Fruit fly (Drosophila melanogaster): ENCODE measurements around the gene CG43732.

The CG43732 gene

DNA sequence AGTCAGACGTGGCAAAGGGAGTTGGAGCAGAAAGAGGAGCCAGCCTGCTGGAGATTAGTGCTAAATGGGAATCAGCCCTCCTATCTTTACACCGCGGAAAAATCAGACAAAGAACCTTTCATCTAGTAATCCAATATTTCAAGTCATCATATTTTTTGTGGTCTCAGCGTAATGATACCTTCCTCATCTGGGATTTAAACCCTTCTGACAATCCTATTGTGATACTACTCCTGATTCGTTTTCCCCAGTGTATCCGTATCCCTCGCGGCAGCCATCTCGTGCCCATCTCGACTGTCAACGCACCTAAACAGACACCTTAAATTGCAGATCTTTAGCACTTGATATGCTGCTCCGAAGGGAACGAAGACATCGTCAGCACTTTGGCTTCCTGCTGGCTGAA lies 48.4 kb downstream of the CG43732 start (continued):
- TF ChIP-seq Gug (GFP tag; IDR thresholded peaks at IDR 0.05) (0 out of 4 replicates have a peak, but pooled peaks have one; percentile 18), CG34422 (GFP tag; IDR thresholded peaks at IDR 0.05) (no peak), Rfx (GFP tag; IDR thresholded peaks at IDR 0.05) (no peak), MESR4 (GFP tag; optimal IDR thresholded peaks at IDR 0.05) (no peak), CG31388 (GFP tag; optimal IDR thresholded peaks at IDR 0.05) (no peak), nmo (GFP tag; optimal IDR thresholded peaks at IDR 0.05) (no peak), CG9817 (tag; optimal IDR thresholded peaks at IDR 0.05) (no peak), Stat92E (GFP tag; optimal IDR thresholded peaks at IDR 0.05) (no peak), CG6683 (GFP tag; optimal IDR thresholded peaks at IDR 0.05) (no peak), Lhr (GFP tag; optimal IDR thresholded peaks at IDR 0.05) (no peak), klu (GFP tag; IDR thresholded peaks at IDR 0.05) (no peak), ems (GFP tag; optimal IDR thresholded peaks at IDR 0.05) (peak; percentile 25), CG31365 (tag; optimal IDR thresholded peaks at IDR 0.05) (no peak), Fer3 (tag; optimal IDR thresholded peaks at IDR 0.05) (no peak), danr (GFP tag; IDR thresholded peaks at IDR 0.05) (no peak), fd64A (GFP tag; optimal IDR thresholded peaks at IDR 0.05) (no peak), Fer1 (GFP tag; optimal IDR thresholded peaks at IDR 0.05) (no peak), HLH3B (GFP tag; IDR thresholded peaks at IDR 0.05) (no peak; the same call in 1 of the 2 replicates), zfh2 (GFP tag; optimal IDR thresholded peaks at IDR 0.05) (no peak), D19A (tag; optimal IDR thresholded peaks at IDR 0.05) (no peak), CG7745 (tag; optimal IDR thresholded peaks at IDR 0.05) (no peak), stwl (tag; optimal IDR thresholded peaks at IDR 0.05) (no peak), org-1 (GFP tag; optimal IDR thresholded peaks at IDR 0.05) (no peak), pros (GFP tag; optimal IDR thresholded peaks at IDR 0.05) (no peak), CG17359 (tag; optimal IDR thresholded peaks at IDR 0.05) (no peak), Rx (GFP tag; IDR thresholded peaks at IDR 0.05) (no peak), CG13296 (GFP tag; optimal IDR thresholded peaks at IDR 0.05) (no peak), prd (optimal IDR thresholded peaks at IDR 0.05) (no peak), prd (GFP tag; IDR thresholded peaks at IDR 0.05) (peak; percentile 55; the same call in 1 of the 3 replicates), otp (GFP tag; IDR thresholded peaks at IDR 0.05) (no peak), cas (GFP tag; IDR thresholded peaks at IDR 0.05) (no peak), slbo (GFP tag; IDR thresholded peaks at IDR 0.05) (peak; percentile 47), CG8089 (GFP tag; optimal IDR thresholded peaks at IDR 0.05) (no peak), CG9727 (GFP tag; optimal IDR thresholded peaks at IDR 0.05) (no peak), exex (tag; optimal IDR thresholded peaks at IDR 0.05) (no peak), Antp (GFP tag; optimal IDR thresholded peaks at IDR 0.05) (no peak), sisA (GFP tag; IDR thresholded peaks at IDR 0.05) (peak; percentile 37; the same call in 1 of the 2 replicates), CG7928 (GFP tag; optimal IDR thresholded peaks at IDR 0.05) (no peak), CG6272 (GFP tag; IDR thresholded peaks at IDR 0.05) (no peak), CG1602 (GFP tag; optimal IDR thresholded peaks at IDR 0.05) (no peak), ac (GFP tag; optimal IDR thresholded peaks at IDR 0.05) (no peak), lmd (GFP tag; IDR thresholded peaks at IDR 0.05) (0 out of 2 replicates have a peak, but pooled peaks have one; percentile 18), CG15269 (tag; optimal IDR thresholded peaks at IDR 0.05) (no peak), Med (GFP tag) (peak; percentile 64), CG4730 (GFP tag; IDR thresholded peaks at IDR 0.05) (no peak), Nf-YC (tag; optimal IDR thresholded peaks at IDR 0.05) (no peak), grn (GFP tag; optimal IDR thresholded peaks at IDR 0.05) (no peak), Adf1 (GFP tag; IDR thresholded peaks at IDR 0.05) (no peak), CG8290 (GFP tag; optimal IDR thresholded peaks at IDR 0.05) (no peak), CG8290 (tag; optimal IDR thresholded peaks at IDR 0.05) (peak in 1 of 2 experiments; percentile 46), CG12104 (GFP tag; optimal IDR thresholded peaks at IDR 0.05) (no peak), CG1832 (GFP tag; optimal IDR thresholded peaks at IDR 0.05) (no peak), Ets65A (GFP tag) (peak; percentile 83)
